Worm (Caenorhabditis elegans) whole organism, L4 larva: ENCODE results near the gene hsp-43.

Experiments used
- F10B5.3 ChIP-seq: sonication (generic microtip); optimal IDR thresholded peaks from 2 replicates; lab custom pipeline; 2016; ENCODE audit warnings: mild to moderate bottlenecking, missing genetic modification characterization, missing compliant biosample characterization
- F49E8.2 ChIP-seq: sonication (generic microtip); optimal IDR thresholded peaks from 2 replicates; lab custom pipeline; 2016; ENCODE audit warnings: missing compliant biosample characterization, mild to moderate bottlenecking, missing genetic modification characterization, borderline replicate concordance
- T20F7.1 ChIP-seq: fragments of 200-800 bp; sonication (Bioruptor generic); optimal IDR thresholded peaks from 2 replicates; lab custom pipeline; 2018; ENCODE audit warnings: mild to moderate bottlenecking, missing genetic modification characterization, missing compliant biosample characterization
- aha-1 ChIP-seq: fragments of 150-350 bp; peaks from one replicate; lab custom pipeline; 2014; ENCODE audit warnings: missing biosample characterization, missing genetic modification characterization
- ama-1 ChIP-seq: fragments of 150-350 bp; optimal IDR thresholded peaks from 2 replicates; lab custom pipeline; 2014; ENCODE audit warnings: inconsistent platforms, mixed read lengths
- arid-1 ChIP-seq: fragments of 200-800 bp; sonication (Bioruptor generic); conservative IDR thresholded peaks from 2 replicates; pipeline ENCODE4 v1.3.6; 2022; ENCODE audit warnings: missing genetic modification reagents, missing genetic modification characterization, missing compliant biosample characterization
- ceh-32 ChIP-seq: sonication (generic microtip); optimal IDR thresholded peaks from 2 replicates; lab custom pipeline; 2016; ENCODE audit warnings: mild to moderate bottlenecking, missing genetic modification characterization, missing compliant biosample characterization; ENCODE audit not compliant: poor library complexity
- cey-2 ChIP-seq: sonication (generic microtip); optimal IDR thresholded peaks from 3 replicates; lab custom pipeline; 2017; ENCODE audit warnings: missing genetic modification characterization, mild to moderate bottlenecking, missing compliant biosample characterization, antibody characterized with exemption, borderline replicate concordance; ENCODE audit not compliant: insufficient read depth
- daf-16 ChIP-seq, 3 experiments: sonication (generic microtip); optimal IDR thresholded peaks; 2 replicates each; lab custom pipeline; 2016 to 2017; ENCODE audit warnings: missing genetic modification characterization in 3 of 3, missing genetic modification reagents in 3 of 3, mild to moderate bottlenecking in 2 of 3, missing compliant biosample characterization in 2 of 3, missing biosample characterization in 1 of 3, moderate library complexity in 1 of 3
- fos-1 ChIP-seq: fragments of 150-350 bp; optimal IDR thresholded peaks from 2 replicates; lab custom pipeline; 2014; ENCODE audit warnings: missing biosample characterization, missing genetic modification characterization
- hlh-30 ChIP-seq: sonication (generic microtip); optimal IDR thresholded peaks from 2 replicates; lab custom pipeline; 2017; ENCODE audit warnings: antibody characterized with exemption, mild to moderate bottlenecking, missing genetic modification characterization, missing compliant biosample characterization; ENCODE audit not compliant: insufficient read depth
- jun-1 ChIP-seq: fragments of 150-350 bp; optimal IDR thresholded peaks from 2 replicates; lab custom pipeline; 2014; ENCODE audit warnings: missing biosample characterization, missing genetic modification reagents, missing genetic modification characterization
- lin-15B ChIP-seq: fragments of 150-350 bp; sonication (generic microtip); optimal IDR thresholded peaks from 3 replicates; lab custom pipeline; 2014; ENCODE audit warnings: missing biosample characterization, missing genetic modification characterization
- madf-5 ChIP-seq, 2 experiments: fragments of 200-800 bp; sonication (Bioruptor generic); IDR thresholded peaks; 2 replicates each; pipeline ENCODE4 v1.3.6; 2022; ENCODE audit warnings: missing compliant biosample characterization in 2 of 2, missing genetic modification characterization in 2 of 2
- madf-9 ChIP-seq: fragments of 200-800 bp; sonication (Bioruptor generic); conservative IDR thresholded peaks from 2 replicates; pipeline ENCODE4 v1.3.6; 2022; ENCODE audit warnings: missing genetic modification reagents, missing genetic modification characterization, missing compliant biosample characterization
- mep-1 ChIP-seq: fragments of 150-350 bp; sonication (generic microtip); optimal IDR thresholded peaks from 3 replicates; lab custom pipeline; 2014; ENCODE audit warnings: missing biosample characterization, missing genetic modification characterization
- mes-2 ChIP-seq: sonication (generic microtip); optimal IDR thresholded peaks from 2 replicates; lab custom pipeline; 2016; ENCODE audit warnings: missing genotype, mild to moderate bottlenecking, missing genetic modification characterization, missing compliant biosample characterization; ENCODE audit not compliant: poor library complexity, severe bottlenecking
- nhr-237 ChIP-seq: sonication (generic microtip); optimal IDR thresholded peaks from 2 replicates; lab custom pipeline; 2017; ENCODE audit warnings: missing biosample characterization, missing genetic modification characterization
- nhr-48 ChIP-seq: sonication (generic microtip); optimal IDR thresholded peaks from 2 replicates; lab custom pipeline; 2016; ENCODE audit warnings: mild to moderate bottlenecking, missing genetic modification characterization, missing compliant biosample characterization
- nhr-6 ChIP-seq: fragments of 150-350 bp; optimal IDR thresholded peaks from 2 replicates; lab custom pipeline; 2014; ENCODE audit warnings: missing biosample characterization, missing genetic modification characterization
- nhr-77 ChIP-seq: fragments of 150-350 bp; optimal IDR thresholded peaks from 2 replicates; lab custom pipeline; 2014; ENCODE audit warnings: missing biosample characterization, missing genetic modification characterization
- pha-4 ChIP-seq, 2 experiments: fragments of 150-350 bp in 1 of 2; fragments of 200-800 bp in 1 of 2; sonication (Bioruptor generic) in 1 of 2; IDR thresholded peaks in 1 of 2; optimal IDR thresholded peaks in 1 of 2; 2 replicates each; pipeline versions ENCODE4 v1.3.6 to Lab custom; 2014 to 2022; ENCODE audit warnings: missing genetic modification characterization in 2 of 2, missing genetic modification reagents in 2 of 2, missing biosample characterization in 1 of 2, missing compliant biosample characterization in 1 of 2
- saeg-2 ChIP-seq: fragments of 200-800 bp; sonication (Bioruptor generic); IDR thresholded peaks from 2 replicates; pipeline ENCODE4 v1.3.6; 2022; ENCODE audit warnings: missing genetic modification reagents, missing genetic modification characterization, missing compliant biosample characterization
- set-16 ChIP-seq: fragments of 200-800 bp; sonication (Bioruptor generic); IDR thresholded peaks from 2 replicates; pipeline ENCODE4 v1.3.6; 2022; ENCODE audit warnings: missing genetic modification reagents, missing genetic modification characterization, missing compliant biosample characterization
- skn-1 ChIP-seq: fragments of 150-350 bp; optimal IDR thresholded peaks from 2 replicates; lab custom pipeline; 2014; ENCODE audit warnings: missing biosample characterization, missing genetic modification characterization
- snpc-4 ChIP-seq: fragments of 150-350 bp; optimal IDR thresholded peaks from 2 replicates; lab custom pipeline; 2014; ENCODE audit warnings: missing biosample characterization, missing genetic modification characterization
- spr-3 ChIP-seq: fragments of 200-800 bp; sonication (Bioruptor generic); optimal IDR thresholded peaks from 2 replicates; lab custom pipeline; 2018; ENCODE audit warnings: mild to moderate bottlenecking, missing genetic modification characterization, missing compliant biosample characterization
- tag-97 ChIP-seq: fragments of 200-800 bp; sonication (Bioruptor generic); IDR thresholded peaks from 2 replicates; pipeline ENCODE4 v1.3.6; 2022; ENCODE audit warnings: missing genetic modification characterization, missing compliant biosample characterization
- tra-1 ChIP-seq: fragments of 200-800 bp; sonication (Bioruptor generic); IDR thresholded peaks from 2 replicates; pipeline ENCODE4 v1.3.6; 2022; ENCODE audit warnings: missing genetic modification reagents, missing genetic modification characterization, missing compliant biosample characterization
- unc-62 ChIP-seq, 3 experiments: fragments of 150-350 bp in 1 of 3; sonication (generic microtip); optimal IDR thresholded peaks in 2 of 3; peaks in 1 of 3; 1 replicate in 1 of 3; 2 replicates in 2 of 3; lab custom pipeline; 2014 to 2017; ENCODE audit warnings: missing biosample characterization in 3 of 3, missing genetic modification characterization in 3 of 3, missing genetic modification reagents in 3 of 3, missing genotype in 1 of 3
- zfp-2 ChIP-seq: sonication (generic microtip); optimal IDR thresholded peaks from 2 replicates; lab custom pipeline; 2016; ENCODE audit warnings: mild to moderate bottlenecking, missing genetic modification characterization, missing compliant biosample characterization
- zfp-3 ChIP-seq: fragments of 200-800 bp; sonication (Bioruptor generic); conservative IDR thresholded peaks from 2 replicates; pipeline ENCODE4 v1.3.6; 2022; ENCODE audit warnings: missing genetic modification reagents, missing genetic modification characterization, missing compliant biosample characterization
- zip-11 ChIP-seq: fragments of 200-800 bp; sonication (Bioruptor generic); IDR thresholded peaks from 2 replicates; pipeline ENCODE4 v1.3.6; 2022; ENCODE audit warnings: missing genetic modification characterization, missing compliant biosample characterization
- ztf-7 ChIP-seq: fragments of 150-350 bp; optimal IDR thresholded peaks from 2 replicates; lab custom pipeline; 2014; ENCODE audit warnings: missing biosample characterization, missing genetic modification characterization

The hsp-43 gene

ce11 chrX:6253899-6254670, 18.7 kb upstream of the hsp-43 start (continued):
- TF ChIP-seq zfp-3 (GFP tag; lab: Robert Waterston, UW) (peak; percentile 68), daf-16 (GFP tag; optimal IDR thresholded peaks at IDR 0.05; lab: Kevin White, UChicago) (peak in 1 of 2 experiments; percentile 79), daf-16 (tag; optimal IDR thresholded peaks at IDR 0.05; lab: Kevin White, UChicago) (peak; percentile 87), zfp-2 (tag; lab: Kevin White, UChicago) (no peak), fos-1 (tag; lab: Kevin White, UChicago) (no peak), ceh-32 (tag; lab: Kevin White, UChicago) (no peak), lin-15B (no peak), saeg-2 (peak; percentile 61; the same call in 1 of the 2 replicates), nhr-48 (tag; lab: Kevin White, UChicago) (peak; percentile 1), pha-4 (GFP tag; IDR thresholded peaks at IDR 0.05; lab: Robert Waterston, UW) (no peak), pha-4 (tag; optimal IDR thresholded peaks at IDR 0.05; lab: Kevin White, UChicago) (no peak), spr-3 (GFP tag; lab: Kevin White, UChicago) (peak; percentile 43), nhr-237 (no peak), F10B5.3 (tag; lab: Kevin White, UChicago) (no peak), jun-1 (tag; lab: Kevin White, UChicago) (peak; percentile 25), skn-1 (tag; lab: Kevin White, UChicago) (no peak), ztf-7 (tag; lab: Kevin White, UChicago) (peak; percentile 49), tag-97 (GFP tag; lab: Robert Waterston, UW) (no peak), mep-1 (peak; percentile 61), snpc-4 (tag; lab: Kevin White, UChicago) (no peak), cey-2 (tag; lab: Kevin White, UChicago) (no peak), madf-9 (GFP tag; lab: Robert Waterston, UW) (0 out of 2 replicates have a peak, but pooled peaks have one; percentile 14)

ce11 chrX:6253566-6253898, 18.2 kb upstream of the hsp-43 start:
- TF ChIP-seq zip-11 (GFP tag; lab: Robert Waterston, UW) = no peak
- peak; percentile 95 for TF ChIP-seq aha-1 (tag; lab: Kevin White, UChicago)
- TF ChIP-seq mep-1 = peak; percentile 77
- TF ChIP-seq madf-5 (GFP tag; IDR thresholded peaks at IDR 0.05; lab: Robert Waterston, UW) = no peak
- peak; percentile 47 for TF ChIP-seq T20F7.1
- TF ChIP-seq tra-1 (GFP tag; lab: Robert Waterston, UW) = 0 out of 2 replicates have a peak, but pooled peaks have one; percentile 33
- TF ChIP-seq F10B5.3 (tag; lab: Kevin White, UChicago) = no peak
- peak; percentile 87 for TF ChIP-seq nhr-77 (tag; lab: Kevin White, UChicago)
- peak; percentile 10 for TF ChIP-seq fos-1 (tag; lab: Kevin White, UChicago)
- no peak for TF ChIP-seq F49E8.2
- TF ChIP-seq mes-2 (tag; lab: Kevin White, UChicago) = no peak
- TF ChIP-seq, all 104 proteins: peak for 6

DNA sequence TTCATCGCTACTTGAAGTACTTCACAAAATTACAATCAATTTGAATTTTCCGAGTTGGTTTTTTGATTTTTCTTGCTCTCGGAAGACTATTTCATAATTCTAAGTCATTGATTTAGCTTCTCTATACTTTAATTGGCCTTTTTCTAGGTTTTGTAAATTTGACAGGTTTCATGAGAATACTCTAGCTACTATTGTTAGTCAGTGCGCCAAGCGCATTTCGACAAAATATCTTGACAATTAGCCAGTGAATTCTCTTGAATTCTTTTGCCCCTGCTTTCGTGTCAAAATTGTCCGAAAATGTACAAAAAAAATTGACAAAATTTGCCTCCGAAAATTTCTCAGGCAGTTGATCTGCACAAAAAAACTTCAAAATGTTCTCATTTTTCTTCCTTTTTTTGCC, 17.8 kb upstream of the hsp-43 start:
- TF ChIP-seq nhr-6 (tag; lab: Kevin White, UChicago) (peak; percentile 8), fos-1 (tag; lab: Kevin White, UChicago) (no peak), set-16 (GFP tag; lab: Robert Waterston, UW) (no peak), unc-62 (GFP tag; optimal IDR thresholded peaks at IDR 0.05 in 1 of 2; lab: Kevin White, UChicago) (peak in 1 of 2 experiments; percentile 59), unc-62 (tag; optimal IDR thresholded peaks at IDR 0.05; lab: Kevin White, UChicago) (no peak), ama-1 (lab: Kevin White, UChicago) (peak; percentile 57), hlh-30 (tag; lab: Kevin White, UChicago) (peak; percentile 4), arid-1 (GFP tag; lab: Robert Waterston, UW) (0 out of 2 replicates have a peak, but pooled peaks have one; percentile 18), madf-9 (GFP tag; lab: Robert Waterston, UW) (0 out of 2 replicates have a peak, but pooled peaks have one; percentile 18), zfp-3 (GFP tag; lab: Robert Waterston, UW) (no peak)
